Fruit fly (Drosophila melanogaster): Measurements from ENCODE around the gene Ipp.

Ipp gene

dm6 chr3R:13997762-13998161 is 39.2 kb downstream of the Ipp start:
- TF ChIP-seq Snoo (tag; optimal IDR thresholded peaks at IDR 0.05) (no peak), CG10348 (GFP tag; IDR thresholded peaks at IDR 0.05) (no peak), Pif1A (GFP tag; optimal IDR thresholded peaks at IDR 0.05) (no peak), CG17806 (tag; optimal IDR thresholded peaks at IDR 0.05) (no peak), CG12605 (GFP tag; IDR thresholded peaks at IDR 0.05) (no peak), CG8159 (tag; optimal IDR thresholded peaks at IDR 0.05) (no peak), CG4496 (GFP tag; IDR thresholded peaks at IDR 0.05) (no peak), CG14655 (GFP tag; optimal IDR thresholded peaks at IDR 0.05) (no peak), fd96Ca (GFP tag; IDR thresholded peaks at IDR 0.05) (no peak), gl (tag; optimal IDR thresholded peaks at IDR 0.05) (no peak), Ets98B (GFP tag; IDR thresholded peaks at IDR 0.05) (no peak), rn (GFP tag; IDR thresholded peaks at IDR 0.05) (no peak), D1 (tag; optimal IDR thresholded peaks at IDR 0.05) (no peak), CG34367 (tag; optimal IDR thresholded peaks at IDR 0.05) (no peak), CG15710 (tag; optimal IDR thresholded peaks at IDR 0.05) (no peak)

dm6 chr3R:13998162-13998561 is 39.6 kb downstream of the Ipp start:
- TF ChIP-seq fd96Ca (GFP tag; IDR thresholded peaks at IDR 0.05) = no peak
- TF ChIP-seq EcR (GFP tag; optimal IDR thresholded peaks at IDR 0.05) = no peak

dm6 chr3R:13998595-13998994 is 40.0 kb downstream of the Ipp start:
- TF ChIP-seq Snoo (tag; optimal IDR thresholded peaks at IDR 0.05) (no peak), fd96Ca (GFP tag; IDR thresholded peaks at IDR 0.05) (no peak), Ets98B (GFP tag; IDR thresholded peaks at IDR 0.05) (no peak)

dm6 chr3R:13999531-13999930 is 40.9 kb downstream of the Ipp start:
- TF ChIP-seq gl (tag; optimal IDR thresholded peaks at IDR 0.05) (no peak), CG32121 (GFP tag; IDR thresholded peaks at IDR 0.05) (peak; percentile 86), D1 (tag; optimal IDR thresholded peaks at IDR 0.05) (no peak), fd96Ca (GFP tag; IDR thresholded peaks at IDR 0.05) (peak; percentile 91), CG8159 (tag; optimal IDR thresholded peaks at IDR 0.05) (peak; percentile 24), CG10348 (GFP tag; IDR thresholded peaks at IDR 0.05) (peak; percentile 61), CG9948 (tag; optimal IDR thresholded peaks at IDR 0.05) (no peak), CG12605 (GFP tag; IDR thresholded peaks at IDR 0.05) (peak; percentile 79), Pif1B (GFP tag; optimal IDR thresholded peaks at IDR 0.05) (peak; percentile 17), CG14655 (GFP tag; optimal IDR thresholded peaks at IDR 0.05) (peak; percentile 75), CG8301 (tag; optimal IDR thresholded peaks at IDR 0.05) (peak; percentile 84), CG13204 (GFP tag; optimal IDR thresholded peaks at IDR 0.05) (no peak), rn (GFP tag; IDR thresholded peaks at IDR 0.05) (peak; percentile 72), CG4496 (GFP tag; IDR thresholded peaks at IDR 0.05) (peak; percentile 89), CG17806 (tag; optimal IDR thresholded peaks at IDR 0.05) (peak; percentile 43), Pif1A (GFP tag; optimal IDR thresholded peaks at IDR 0.05) (peak; percentile 62), Snoo (tag; optimal IDR thresholded peaks at IDR 0.05) (no peak), EcR (GFP tag; optimal IDR thresholded peaks at IDR 0.05) (no peak), CG34367 (tag; optimal IDR thresholded peaks at IDR 0.05) (no peak), Ets98B (GFP tag; IDR thresholded peaks at IDR 0.05) (peak; percentile 94), CG15710 (tag; optimal IDR thresholded peaks at IDR 0.05) (no peak)

- TF ChIP-seq CG34367 (tag; optimal IDR thresholded peaks at IDR 0.05) (no peak), Pif1A (GFP tag; optimal IDR thresholded peaks at IDR 0.05) (no peak), CG4496 (GFP tag; IDR thresholded peaks at IDR 0.05) (no peak), CG12605 (GFP tag; IDR thresholded peaks at IDR 0.05) (no peak), CG8301 (tag; optimal IDR thresholded peaks at IDR 0.05) (no peak), CG15710 (tag; optimal IDR thresholded peaks at IDR 0.05) (no peak), CG10348 (GFP tag; IDR thresholded peaks at IDR 0.05) (no peak)
Measured at dm6 chr3R:14001208-14001916, 42.8 kb downstream of the Ipp start.

DNA sequence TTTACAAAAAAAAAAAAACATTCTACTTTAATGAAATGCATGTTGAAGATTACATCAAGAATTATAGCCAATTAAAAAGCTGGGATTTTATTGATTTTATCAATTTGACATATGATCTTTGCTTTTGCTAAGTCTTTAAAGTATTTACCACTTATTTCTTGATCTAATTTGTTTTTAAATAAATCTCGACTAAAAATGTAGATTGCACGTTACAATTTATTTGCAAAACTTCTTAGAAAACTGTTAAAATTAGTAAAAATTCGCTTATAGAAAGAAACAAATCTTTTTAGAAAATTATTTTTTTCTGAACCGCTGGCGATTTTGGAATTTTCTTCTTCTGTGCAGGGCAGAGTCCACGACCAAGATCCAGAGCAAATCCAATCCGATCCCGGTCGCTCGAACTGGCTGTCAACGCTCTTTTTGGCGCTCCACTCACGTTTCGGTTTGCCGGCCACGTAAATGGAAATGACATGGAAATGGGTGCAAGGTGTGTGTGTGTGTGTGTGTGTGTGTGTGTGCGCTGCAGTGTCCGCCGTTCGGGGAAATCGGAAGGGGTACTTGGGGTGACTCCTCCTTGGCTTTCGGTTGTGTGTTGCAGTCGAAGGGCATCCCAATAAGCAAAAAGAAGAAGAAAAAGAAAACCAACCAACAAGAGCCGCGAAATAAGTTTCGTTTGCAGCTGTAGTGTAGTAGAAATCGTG is 43.7 kb downstream of the Ipp start:
- TF ChIP-seq CG10348 (GFP tag; IDR thresholded peaks at IDR 0.05) (no peak), Pif1A (GFP tag; optimal IDR thresholded peaks at IDR 0.05) (peak; percentile 27), CG15710 (tag; optimal IDR thresholded peaks at IDR 0.05) (no peak), Snoo (tag; optimal IDR thresholded peaks at IDR 0.05) (peak; percentile 53), CG8159 (tag; optimal IDR thresholded peaks at IDR 0.05) (peak; percentile 11), Pif1B (GFP tag; optimal IDR thresholded peaks at IDR 0.05) (peak; percentile 30), CG14655 (GFP tag; optimal IDR thresholded peaks at IDR 0.05) (peak; percentile 15)

dm6 chr3R:14003845-14004244 is 45.3 kb downstream of the Ipp start:
- TF ChIP-seq CG13204 (GFP tag; optimal IDR thresholded peaks at IDR 0.05) (peak; percentile 4), CG8301 (tag; optimal IDR thresholded peaks at IDR 0.05) (no peak), CG8159 (tag; optimal IDR thresholded peaks at IDR 0.05) (no peak), gl (tag; optimal IDR thresholded peaks at IDR 0.05) (no peak), EcR (GFP tag; optimal IDR thresholded peaks at IDR 0.05) (peak; percentile 16), Snoo (tag; optimal IDR thresholded peaks at IDR 0.05) (no peak), CG15710 (tag; optimal IDR thresholded peaks at IDR 0.05) (no peak), Pif1B (GFP tag; optimal IDR thresholded peaks at IDR 0.05) (peak; percentile 6), Pif1A (GFP tag; optimal IDR thresholded peaks at IDR 0.05) (no peak), CG9948 (tag; optimal IDR thresholded peaks at IDR 0.05) (no peak)

Data from whole organism, pupa.